Fruit fly (Drosophila melanogaster): ENCODE results near the gene Dip-C.

Dip-C gene

dm6 chr3R:12425510-12426309 lies 12.2 kb upstream of the Dip-C start, which contains the start of gene Pp1-87B (continued):
- TF ChIP-seq Mad (GFP tag; optimal IDR thresholded peaks at IDR 0.05) (no peak), CG4730 (GFP tag; IDR thresholded peaks at IDR 0.05) (no peak), jigr1 (GFP tag; IDR thresholded peaks at IDR 0.05) (no peak), CG6654 (GFP tag; optimal IDR thresholded peaks at IDR 0.05) (no peak), CG15696 (tag; optimal IDR thresholded peaks at IDR 0.05) (no peak), Gug (GFP tag; IDR thresholded peaks at IDR 0.05) (no peak), Sry-δ (GFP tag; optimal IDR thresholded peaks at IDR 0.05) (peak; percentile 75), CG14965 (GFP tag; optimal IDR thresholded peaks at IDR 0.05; ENCODE audit: borderline replicate concordance) (no peak), nau (GFP tag; optimal IDR thresholded peaks at IDR 0.05) (no peak), vnd (GFP tag; IDR thresholded peaks at IDR 0.05; ENCODE audit: partially characterized antibody) (peak; percentile 56; the same call in 2 of the 3 replicates), lola (GFP tag; optimal IDR thresholded peaks at IDR 0.05) (peak in 1 of 3 experiments; percentile 28), Ada2b (GFP tag; IDR thresholded peaks at IDR 0.05) (no peak), D19A (tag; optimal IDR thresholded peaks at IDR 0.05) (no peak), nerfin-1 (tag; optimal IDR thresholded peaks at IDR 0.05) (no peak), Hr3 (GFP tag; optimal IDR thresholded peaks at IDR 0.05) (no peak), CG10431 (GFP tag; optimal IDR thresholded peaks at IDR 0.05) (no peak), CG18619 (GFP tag; optimal IDR thresholded peaks at IDR 0.05) (peak; percentile 37), HLH4C (GFP tag; IDR thresholded peaks at IDR 0.05; ENCODE audit: partially characterized antibody) (peak; percentile 66; the same call in 2 of the 3 replicates), H2.0 (GFP tag; IDR thresholded peaks at IDR 0.05) (no peak), CG10147 (GFP tag; optimal IDR thresholded peaks at IDR 0.05) (no peak), Nf-YB (GFP tag; optimal IDR thresholded peaks at IDR 0.05) (peak; percentile 13), hbn (GFP tag; IDR thresholded peaks at IDR 0.05; ENCODE audit: partially characterized antibody) (0 out of 2 replicates have a peak, but pooled peaks have one; percentile 28), bowl (GFP tag; IDR thresholded peaks at IDR 0.05) (no peak), CG13287 (GFP tag; IDR thresholded peaks at IDR 0.05; ENCODE audit: partially characterized antibody) (no peak), NfI (GFP tag; optimal IDR thresholded peaks at IDR 0.05) (no peak), YL-1 (GFP tag; optimal IDR thresholded peaks at IDR 0.05) (peak; percentile 86), CG7928 (GFP tag; optimal IDR thresholded peaks at IDR 0.05) (no peak), CG13775 (GFP tag; optimal IDR thresholded peaks at IDR 0.05) (peak; percentile 34), CG4404 (GFP tag; IDR thresholded peaks at IDR 0.05) (no peak), cg (GFP tag; optimal IDR thresholded peaks at IDR 0.05) (no peak), pan (optimal IDR thresholded peaks at IDR 0.05) (no peak), pan (GFP tag; optimal IDR thresholded peaks at IDR 0.05 in 1 of 2, IDR thresholded peaks at IDR 0.05 in 1 of 2) (no peak), maf-S (GFP tag; optimal IDR thresholded peaks at IDR 0.05) (no peak), CTCF (GFP tag; optimal IDR thresholded peaks at IDR 0.05) (no peak), CG10321 (GFP tag; IDR thresholded peaks at IDR 0.05) (peak; percentile 91), CG18599 (GFP tag; optimal IDR thresholded peaks at IDR 0.05) (no peak), CG10959 (GFP tag; IDR thresholded peaks at IDR 0.05) (no peak), E2f2 (GFP tag; IDR thresholded peaks at IDR 0.05) (no peak), rib (GFP tag; IDR thresholded peaks at IDR 0.05) (no peak), mld (GFP tag; IDR thresholded peaks at IDR 0.05; ENCODE audit: partially characterized antibody) (no peak), ap (GFP tag; IDR thresholded peaks at IDR 0.05) (no peak), az2 (GFP tag; optimal IDR thresholded peaks at IDR 0.05) (no peak), Hr51 (GFP tag; optimal IDR thresholded peaks at IDR 0.05) (no peak), Rx (GFP tag; IDR thresholded peaks at IDR 0.05) (no peak), CG15479 (GFP tag; optimal IDR thresholded peaks at IDR 0.05) (no peak), TFAM (GFP tag; optimal IDR thresholded peaks at IDR 0.05) (no peak), HmgD (GFP tag; optimal IDR thresholded peaks at IDR 0.05) (peak; percentile 40), Nf-YA (GFP tag; IDR thresholded peaks at IDR 0.05) (no peak), jing (GFP tag; optimal IDR thresholded peaks at IDR 0.05) (no peak), lmd (GFP tag; IDR thresholded peaks at IDR 0.05) (no peak)
